Worm (Caenorhabditis elegans) whole organism, L1 larva: ENCODE measurements around the gene snrp-3.

Experiments
- C04F5.9 ChIP-seq: sonication (generic microtip); optimal IDR thresholded peaks from 2 replicates; lab custom pipeline; 2016; ENCODE audit warnings: missing genetic modification characterization, missing compliant biosample characterization
- ama-1 ChIP-seq: fragments of 150-350 bp; optimal IDR thresholded peaks from 2 replicates; lab custom pipeline; 2014
- blmp-1 ChIP-seq: fragments of 150-350 bp; optimal IDR thresholded peaks from 2 replicates; lab custom pipeline; 2014; ENCODE audit warnings: missing biosample characterization, missing genetic modification characterization
- ceh-63 ChIP-seq: fragments of 200-800 bp; sonication (Bioruptor generic); optimal IDR thresholded peaks from 2 replicates; lab custom pipeline; 2018; ENCODE audit warnings: mild to moderate bottlenecking, missing genetic modification characterization, missing compliant biosample characterization
- ceh-82 ChIP-seq, 3 experiments: fragments of 150-350 bp in 1 of 3; sonication (generic microtip) in 2 of 3; optimal IDR thresholded peaks; 2 replicates each; lab custom pipeline; 2014 to 2017; ENCODE audit warnings: missing biosample characterization in 3 of 3, missing genetic modification characterization in 3 of 3
- ceh-90 ChIP-seq: sonication (generic microtip); optimal IDR thresholded peaks from 2 replicates; lab custom pipeline; 2016; ENCODE audit warnings: missing genetic modification characterization, missing compliant biosample characterization
- dpl-1 ChIP-seq, 3 experiments: fragments of 150-350 bp in 2 of 3; sonication (generic microtip) in 1 of 3; optimal IDR thresholded peaks; 2 replicates each; lab custom pipeline; 2014 to 2017; ENCODE audit warnings: missing biosample characterization in 3 of 3, missing genetic modification characterization in 3 of 3, missing genetic modification reagents in 3 of 3
- efl-1 ChIP-seq, 4 experiments: fragments of 150-350 bp; optimal IDR thresholded peaks in 3 of 4; peaks in 1 of 4; 1 replicate in 1 of 4; 2 replicates in 3 of 4; lab custom pipeline; 2014; ENCODE audit warnings: missing biosample characterization in 2 of 4, missing genetic modification characterization in 2 of 4, missing genetic modification reagents in 2 of 4
- efl-3 ChIP-seq: fragments of 200-800 bp; sonication (Bioruptor generic); optimal IDR thresholded peaks from 2 replicates; lab custom pipeline; 2018; ENCODE audit warnings: mild to moderate bottlenecking, missing genetic modification characterization, missing compliant biosample characterization
- egl-13 ChIP-seq: sonication (generic microtip); optimal IDR thresholded peaks from 2 replicates; lab custom pipeline; 2016; ENCODE audit warnings: missing genotype, missing genetic modification reagents, missing genetic modification characterization, missing compliant biosample characterization
- elt-2 ChIP-seq: sonication (generic microtip); optimal IDR thresholded peaks from 2 replicates; lab custom pipeline; 2016; ENCODE audit warnings: missing genetic modification characterization, mild to moderate bottlenecking, inconsistent platforms, missing compliant biosample characterization, missing genetic modification reagents
- elt-3 ChIP-seq, 6 experiments: fragments of 150-350 bp in 1 of 6; sonication (generic microtip); optimal IDR thresholded peaks; 2 replicates each; lab custom pipeline; 2017 to 2018; ENCODE audit warnings: missing biosample characterization in 6 of 6, missing genetic modification characterization in 6 of 6, inconsistent platforms in 1 of 6
- fkh-4 ChIP-seq: sonication (generic microtip); optimal IDR thresholded peaks from 2 replicates; lab custom pipeline; 2016; ENCODE audit warnings: missing compliant biosample characterization, missing genetic modification characterization, borderline replicate concordance
- fos-1 ChIP-seq: fragments of 150-350 bp; optimal IDR thresholded peaks from 2 replicates; lab custom pipeline; 2014; ENCODE audit warnings: missing biosample characterization, missing genetic modification characterization
- grh-1 ChIP-seq: fragments of 200-800 bp; sonication (Bioruptor generic); IDR thresholded peaks from 2 replicates; pipeline ENCODE4 v1.3.6; 2022; ENCODE audit warnings: missing genetic modification reagents, missing genetic modification characterization, missing compliant biosample characterization
- irx-1 ChIP-seq: sonication (generic microtip); optimal IDR thresholded peaks from 2 replicates; lab custom pipeline; 2016; ENCODE audit warnings: missing genetic modification characterization, missing compliant biosample characterization
- jun-1 ChIP-seq: fragments of 150-350 bp; optimal IDR thresholded peaks from 2 replicates; lab custom pipeline; 2014; ENCODE audit warnings: missing biosample characterization, missing genetic modification reagents, missing genetic modification characterization
- lin-14 ChIP-seq: fragments of 200-800 bp; sonication (Bioruptor generic); optimal IDR thresholded peaks from 2 replicates; lab custom pipeline; 2018; ENCODE audit warnings: mild to moderate bottlenecking, missing genetic modification characterization, moderate library complexity, missing compliant biosample characterization
- lin-35 ChIP-seq, 2 experiments: fragments of 150-350 bp; optimal IDR thresholded peaks; 2 replicates each; lab custom pipeline; 2014; ENCODE audit warnings: missing biosample characterization in 2 of 2, missing genetic modification characterization in 2 of 2, missing genetic modification reagents in 2 of 2
- lin-39 ChIP-seq: fragments of 150-350 bp; optimal IDR thresholded peaks from 2 replicates; lab custom pipeline; 2014; ENCODE audit warnings: missing biosample characterization, missing genetic modification reagents, missing genetic modification characterization
- lir-3 ChIP-seq: sonication (generic microtip); optimal IDR thresholded peaks from 2 replicates; lab custom pipeline; 2016; ENCODE audit warnings: mild to moderate bottlenecking, missing genetic modification characterization, moderate library complexity, missing compliant biosample characterization; ENCODE audit not compliant: poor library complexity
- mab-9 ChIP-seq: fragments of 200-800 bp; sonication (Bioruptor generic); IDR thresholded peaks from 2 replicates; pipeline ENCODE4 v1.3.6; 2022; ENCODE audit warnings: missing genetic modification reagents, missing genetic modification characterization, missing compliant biosample characterization
- mdl-1 ChIP-seq, 2 experiments: fragments of 150-350 bp; optimal IDR thresholded peaks; 2 replicates each; lab custom pipeline; 2014 to 2017; ENCODE audit warnings: missing biosample characterization in 2 of 2, missing genetic modification characterization in 2 of 2, inconsistent platforms in 1 of 2
- mep-1 ChIP-seq: fragments of 150-350 bp; optimal IDR thresholded peaks from 2 replicates; lab custom pipeline; 2014; ENCODE audit warnings: missing biosample characterization, missing genetic modification characterization
- nhr-11 ChIP-seq: fragments of 150-350 bp; optimal IDR thresholded peaks from 2 replicates; lab custom pipeline; 2014; ENCODE audit warnings: missing biosample characterization, missing genetic modification characterization
- nhr-237 ChIP-seq: fragments of 150-350 bp; optimal IDR thresholded peaks from 2 replicates; lab custom pipeline; 2014; ENCODE audit warnings: missing biosample characterization, missing genetic modification characterization
- nhr-28 ChIP-seq: fragments of 150-350 bp; optimal IDR thresholded peaks from 2 replicates; lab custom pipeline; 2014; ENCODE audit warnings: missing biosample characterization, missing genetic modification characterization
- nhr-47 ChIP-seq: sonication (generic microtip); optimal IDR thresholded peaks from 2 replicates; lab custom pipeline; 2016; ENCODE audit warnings: mild to moderate bottlenecking, missing genetic modification characterization, moderate library complexity, missing compliant biosample characterization
- nhr-77 ChIP-seq: fragments of 150-350 bp; optimal IDR thresholded peaks from 2 replicates; lab custom pipeline; 2014; ENCODE audit warnings: missing biosample characterization, missing genetic modification characterization
- nhr-84 ChIP-seq: sonication (generic microtip); optimal IDR thresholded peaks from 2 replicates; lab custom pipeline; 2017; ENCODE audit warnings: missing biosample characterization, missing genetic modification characterization
- skn-1 ChIP-seq: fragments of 150-350 bp; optimal IDR thresholded peaks from 2 replicates; lab custom pipeline; 2014; ENCODE audit warnings: missing biosample characterization, missing genetic modification characterization
- snpc-4 ChIP-seq: fragments of 150-350 bp; optimal IDR thresholded peaks from 2 replicates; lab custom pipeline; 2014; ENCODE audit warnings: missing biosample characterization, missing genetic modification characterization
- swsn-7 ChIP-seq: sonication (generic microtip); optimal IDR thresholded peaks from 2 replicates; lab custom pipeline; 2016; ENCODE audit warnings: missing genetic modification characterization, missing compliant biosample characterization
- tlp-1 ChIP-seq: fragments of 150-350 bp; optimal IDR thresholded peaks from 2 replicates; lab custom pipeline; 2014; ENCODE audit warnings: missing biosample characterization, missing genetic modification characterization
- unc-62 ChIP-seq: fragments of 150-350 bp; optimal IDR thresholded peaks from 2 replicates; lab custom pipeline; 2014; ENCODE audit warnings: missing biosample characterization, missing genetic modification reagents, missing genetic modification characterization
- unc-98 ChIP-seq: fragments of 200-800 bp; sonication (Bioruptor generic); IDR thresholded peaks from 2 replicates; pipeline ENCODE4 v1.3.6; 2022; ENCODE audit warnings: missing genetic modification characterization, missing compliant biosample characterization
- zip-4 ChIP-seq: fragments of 200-800 bp; sonication (Bioruptor generic); optimal IDR thresholded peaks from 2 replicates; lab custom pipeline; 2018; ENCODE audit warnings: mild to moderate bottlenecking, missing genetic modification characterization, moderate library complexity, missing compliant biosample characterization

Gene snrp-3

DNA sequence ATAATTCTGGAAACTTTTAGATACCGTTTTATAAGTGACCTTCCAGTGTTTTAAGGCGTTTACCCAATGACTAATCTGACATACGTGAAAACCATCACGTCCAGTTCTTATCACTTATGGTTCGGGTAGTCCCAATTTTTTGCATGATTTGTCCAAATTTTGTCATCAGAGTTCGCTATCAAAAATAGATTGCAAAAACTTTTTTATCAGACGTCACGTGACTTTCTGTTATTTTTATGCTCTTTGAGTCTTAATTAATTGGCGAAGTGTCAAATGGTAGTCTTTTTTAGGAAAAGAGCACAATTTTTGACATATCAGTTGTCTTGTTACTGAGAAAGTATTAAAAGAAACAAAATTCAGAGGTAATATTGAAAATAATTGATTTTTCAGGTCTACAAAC, 42.0 kb upstream of the snrp-3 start:
- TF ChIP-seq lin-35 (GFP tag; optimal IDR thresholded peaks at IDR 0.05; lab: Kevin White, UChicago) (peak in 1 of 2 experiments; percentile 0), nhr-77 (tag; lab: Kevin White, UChicago) (no peak), elt-2 (tag; lab: Kevin White, UChicago) (peak; percentile 86)

- TF ChIP-seq lin-39 (tag; lab: Kevin White, UChicago) (no peak), snpc-4 (tag; lab: Kevin White, UChicago) (no peak), lin-35 (GFP tag; optimal IDR thresholded peaks at IDR 0.05; lab: Kevin White, UChicago) (no peak), nhr-28 (no peak), lir-3 (tag; lab: Kevin White, UChicago) (no peak), nhr-11 (tag; lab: Kevin White, UChicago) (no peak), ceh-63 (no peak)
Measured at ce11 chrIV:8728122-8728521, 40.5 kb upstream of the snrp-3 start, which contains the start of gene otub-3. TSS of gene otub-3 (plus strand) at chrIV:8728177.

DNA sequence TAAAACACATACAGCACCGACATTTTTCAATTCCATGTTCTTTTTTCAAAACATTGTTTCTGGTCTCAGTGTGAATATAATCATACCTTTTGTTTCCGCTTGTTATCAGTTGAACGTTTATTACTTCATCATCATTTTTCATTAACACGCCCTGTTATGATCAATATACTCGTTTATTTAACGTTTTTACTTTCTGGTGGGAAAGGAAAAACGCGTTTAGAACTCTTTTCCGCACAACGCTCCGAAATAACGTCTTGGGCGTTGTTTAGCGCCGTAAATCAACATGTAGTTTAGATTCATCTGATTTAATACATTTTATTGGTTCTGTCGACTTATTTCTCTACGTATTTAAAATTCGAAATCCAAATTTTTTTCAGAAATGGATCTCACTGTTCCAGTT, 37.7 kb upstream of the snrp-3 start, which contains the start of gene pgm-3:
pgm-3 (plus strand) TSS at position 378 of the 400 bp plus-strand sequence.
- TF ChIP-seq blmp-1 (tag; lab: Kevin White, UChicago) (peak; percentile 75), lin-35 (GFP tag; optimal IDR thresholded peaks at IDR 0.05; lab: Kevin White, UChicago) (peak in 1 of 2 experiments; percentile 57), dpl-1 (GFP tag; optimal IDR thresholded peaks at IDR 0.05; lab: Kevin White, UChicago) (peak in 1 of 3 experiments; percentile 1), elt-3 (tag; optimal IDR thresholded peaks at IDR 0.05; lab: Kevin White, UChicago) (no peak), ama-1 (lab: Kevin White, UChicago) (no peak), efl-1 (optimal IDR thresholded peaks at IDR 0.05; lab: Kevin White, UChicago) (peak in 1 of 2 experiments; percentile 23), efl-1 (GFP tag; optimal IDR thresholded peaks at IDR 0.05 in 1 of 2; lab: Kevin White, UChicago) (no peak)

- TF ChIP-seq nhr-84 (no peak), efl-1 (optimal IDR thresholded peaks at IDR 0.05; lab: Kevin White, UChicago) (no peak), efl-1 (GFP tag; optimal IDR thresholded peaks at IDR 0.05 in 1 of 2; lab: Kevin White, UChicago) (peak in 1 of 2 experiments; percentile 16)
Measured at ce11 chrIV:8724907-8725306, 37.3 kb upstream of the snrp-3 start.

- TF ChIP-seq fkh-4 (tag; lab: Kevin White, UChicago), result no peak
- TF ChIP-seq efl-3 (GFP tag; lab: Kevin White, UChicago), result no peak
Measured at ce11 chrIV:8723720-8724119, 36.1 kb upstream of the snrp-3 start, which contains the start of gene F21D5.9. TSS of gene F21D5.9 (plus strand) at chrIV:8724020.

DNA sequence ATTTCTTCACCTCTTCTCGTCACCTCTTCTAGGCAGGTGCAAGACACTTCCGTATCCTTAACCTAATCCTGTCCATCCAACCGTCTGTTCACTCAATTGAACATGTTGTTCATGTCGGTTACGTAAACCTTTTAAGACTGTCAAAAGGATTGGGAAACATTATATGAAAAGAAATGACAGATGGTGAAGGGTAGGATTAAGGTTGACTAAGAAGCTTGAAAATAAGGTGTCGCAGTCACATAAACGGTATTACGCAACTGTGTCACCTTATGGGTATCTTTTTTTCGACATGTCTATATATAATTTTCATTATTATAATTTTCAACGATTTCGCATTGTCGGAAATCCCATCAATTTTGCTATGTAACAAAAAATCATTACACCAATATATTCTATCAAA, 35.2 kb upstream of the snrp-3 start:
- TF ChIP-seq ceh-90 (tag; lab: Kevin White, UChicago) (no peak), lin-14 (no peak), mab-9 (GFP tag; lab: Robert Waterston, UW) (no peak), C04F5.9 (no peak), nhr-84 (no peak), nhr-237 (tag; lab: Kevin White, UChicago) (no peak), elt-2 (tag; lab: Kevin White, UChicago) (no peak)
- TF ChIP-seq, all 84 proteins: peak for 0

DNA sequence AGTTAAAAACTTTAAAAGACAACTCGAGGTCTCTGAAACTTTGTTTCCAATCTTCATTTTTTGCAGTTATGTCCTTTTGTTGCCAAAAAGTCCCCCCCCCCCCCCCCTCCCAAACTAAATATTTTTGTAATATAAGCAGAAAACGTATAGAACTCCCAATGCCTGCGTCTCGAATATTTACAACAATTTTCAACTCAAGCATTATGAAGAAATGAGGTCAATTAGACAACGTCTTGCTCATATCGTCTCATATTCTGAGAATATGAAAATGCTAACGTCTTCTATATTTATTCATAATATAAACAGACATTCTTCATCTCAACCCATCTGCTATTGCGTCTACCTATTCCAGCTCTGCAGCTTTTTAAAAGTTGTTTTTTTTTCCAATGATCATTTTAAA, 30.5 kb upstream of the snrp-3 start, which contains the start of gene H23L24.1:
H23L24.1 (plus strand) TSS at position 301 of the 400 bp plus-strand sequence.
- TF ChIP-seq ceh-63 (no peak), skn-1 (no peak), ceh-82 (tag; optimal IDR thresholded peaks at IDR 0.05; lab: Kevin White, UChicago) (no peak), irx-1 (tag; lab: Kevin White, UChicago) (no peak), egl-13 (no peak), fos-1 (tag; lab: Kevin White, UChicago) (no peak), tlp-1 (tag; lab: Kevin White, UChicago) (no peak), mep-1 (no peak), unc-98 (no peak), nhr-47 (tag; lab: Kevin White, UChicago) (no peak), unc-62 (GFP tag; lab: Kevin White, UChicago) (no peak), dpl-1 (GFP tag; optimal IDR thresholded peaks at IDR 0.05; lab: Kevin White, UChicago) (no peak), zip-4 (no peak), jun-1 (tag; lab: Kevin White, UChicago) (no peak), nhr-77 (tag; lab: Kevin White, UChicago) (no peak), mdl-1 (tag; optimal IDR thresholded peaks at IDR 0.05; lab: Kevin White, UChicago) (no peak), swsn-7 (tag; lab: Kevin White, UChicago) (no peak), nhr-28 (no peak), grh-1 (GFP tag; lab: Robert Waterston, UW) (no peak)
